Worm (Caenorhabditis elegans) whole organism, mixed stage, embryonic: ENCODE data around the gene ceh-87.

Experiments used
- flh-1 ChIP-seq: fragments of 200-800 bp; sonication (Bioruptor generic); optimal IDR thresholded peaks from 2 replicates; lab custom pipeline; 2018; ENCODE audit warnings: mild to moderate bottlenecking, missing genetic modification characterization, moderate library complexity, missing compliant biosample characterization
- nhr-12 ChIP-seq: fragments of 150-350 bp; optimal IDR thresholded peaks from 2 replicates; lab custom pipeline; 2014; ENCODE audit warnings: missing biosample characterization, missing genetic modification characterization
- tbx-8 ChIP-seq: fragments of 200-800 bp; sonication (Bioruptor generic); optimal IDR thresholded peaks from 2 replicates; lab custom pipeline; 2018; ENCODE audit warnings: mild to moderate bottlenecking, missing genetic modification characterization, moderate library complexity, missing compliant biosample characterization
- unc-62 ChIP-seq: fragments of 150-350 bp; optimal IDR thresholded peaks from 2 replicates; lab custom pipeline; 2014; ENCODE audit warnings: missing biosample characterization, missing genetic modification reagents, missing genetic modification characterization

ce11 chrII:2702757-2703156, 18.6 kb upstream of the ceh-87 start, which contains the start of gene sri-60:
- TF ChIP-seq unc-62 (GFP tag; lab: Kevin White, UChicago) (no peak), flh-1 (GFP tag; lab: Kevin White, UChicago) (no peak), nhr-12 (no peak), tbx-8 (no peak)
